Worm (Caenorhabditis elegans) whole organism, L3 larva: Measurements from ENCODE around the gene ife-1.

Experiments used
- ceh-16 ChIP-seq: sonication (generic microtip); optimal IDR thresholded peaks from 2 replicates; lab custom pipeline; 2017; ENCODE audit warnings: missing biosample characterization, missing genetic modification characterization
- ceh-28 ChIP-seq: fragments of 150-350 bp; optimal IDR thresholded peaks from 2 replicates; lab custom pipeline; 2014; ENCODE audit warnings: missing biosample characterization, missing genetic modification reagents, missing genetic modification characterization
- nhr-23 ChIP-seq: fragments of 150-350 bp; optimal IDR thresholded peaks from 2 replicates; lab custom pipeline; 2014; ENCODE audit warnings: missing biosample characterization, missing genetic modification reagents, missing genetic modification characterization
- nhr-43 ChIP-seq: sonication (generic microtip); optimal IDR thresholded peaks from 2 replicates; lab custom pipeline; 2016; ENCODE audit warnings: mild to moderate bottlenecking, missing genetic modification characterization, missing compliant biosample characterization; ENCODE audit not compliant: poor library complexity, severe bottlenecking
- pha-4 ChIP-seq: fragments of 150-350 bp; optimal IDR thresholded peaks from 2 replicates; lab custom pipeline; 2014; ENCODE audit warnings: missing biosample characterization, missing genetic modification reagents, missing genetic modification characterization

- no peak for TF ChIP-seq ceh-16 (tag; lab: Kevin White, UChicago)
- TF ChIP-seq nhr-43 (tag; lab: Kevin White, UChicago), result no peak
- no peak for TF ChIP-seq ceh-28 (tag; lab: Kevin White, UChicago)
- TF ChIP-seq pha-4 (tag; lab: Kevin White, UChicago), result no peak
- no peak for TF ChIP-seq nhr-23 (tag; lab: Kevin White, UChicago)
These were observed 3.6 kb downstream of the ife-1 start, which contains the start of gene mtm-6 for ce11 chrIII:13346785-13347184.
